Fruit fly (Drosophila melanogaster) whole organism, embryonic: ENCODE results near the gene Cdk5alpha.
A peak's percentile ranks its signal among the peaks of the same experiment; 100 is the strongest.

Experiments used
- Blimp-1 ChIP-seq: fragments of 200-800 bp; sonication (Bioruptor generic); optimal IDR thresholded peaks from 3 replicates; lab custom pipeline; 2018; ENCODE audit warnings: missing biosample characterization, missing genetic modification characterization, mild to moderate bottlenecking, moderate library complexity, missing genetic modification reagents
- Bteb2 ChIP-seq: fragments of 200-800 bp; sonication (Bioruptor generic); optimal IDR thresholded peaks from 2 replicates; lab custom pipeline; 2016; ENCODE audit warnings: missing biosample characterization, missing genetic modification characterization
- CG10431 ChIP-seq: fragments of 200-800 bp; sonication (Bioruptor generic); optimal IDR thresholded peaks from 3 replicates; lab custom pipeline; 2018; ENCODE audit warnings: missing biosample characterization, mild to moderate bottlenecking, missing genetic modification characterization
- CG10654 ChIP-seq: fragments of 200-800 bp; sonication (Bioruptor generic); optimal IDR thresholded peaks from 2 replicates; lab custom pipeline; 2016; ENCODE audit warnings: missing biosample characterization, missing genetic modification characterization
- CG12659 ChIP-seq: fragments of 200-800 bp; sonication (Bioruptor generic); optimal IDR thresholded peaks from 3 replicates; lab custom pipeline; 2017; ENCODE audit warnings: mild to moderate bottlenecking, missing biosample characterization, missing genetic modification reagents, missing genetic modification characterization
- CG13287 ChIP-seq: fragments of 200-800 bp; sonication (Bioruptor generic); IDR thresholded peaks from 2 replicates; pipeline ENCODE4 v1.3.6; 2022; ENCODE audit warnings: missing biosample characterization, missing genetic modification characterization; ENCODE audit not compliant: partially characterized antibody
- CG14860 ChIP-seq: fragments of 200-800 bp; sonication (Bioruptor generic); IDR thresholded peaks from 3 replicates; pipeline ENCODE4 v1.3.6; 2022; ENCODE audit warnings: missing biosample characterization, missing genetic modification characterization; ENCODE audit not compliant: partially characterized antibody
- CG15073 ChIP-seq: fragments of 200-800 bp; sonication (Bioruptor generic); optimal IDR thresholded peaks from 2 replicates; lab custom pipeline; 2016; ENCODE audit warnings: missing biosample characterization, missing genetic modification characterization
- CG15479 ChIP-seq: fragments of 200-800 bp; sonication (Bioruptor generic); optimal IDR thresholded peaks from 3 replicates; lab custom pipeline; 2019; ENCODE audit warnings: missing biosample characterization, mild to moderate bottlenecking, missing genetic modification characterization, moderate library complexity
- CG1602 ChIP-seq: fragments of 200-800 bp; sonication (Bioruptor generic); optimal IDR thresholded peaks from 3 replicates; lab custom pipeline; 2016; ENCODE audit warnings: missing biosample characterization, missing genetic modification characterization
- CG1603 ChIP-seq: fragments of 200-800 bp; sonication (Bioruptor generic); optimal IDR thresholded peaks from 2 replicates; lab custom pipeline; 2019; ENCODE audit warnings: missing biosample characterization, mild to moderate bottlenecking, missing genetic modification characterization, moderate library complexity
- CG16813 ChIP-seq: fragments of 200-800 bp; sonication (Bioruptor generic); IDR thresholded peaks from 3 replicates; pipeline ENCODE4 v1.3.6; 2022; ENCODE audit warnings: missing biosample characterization, missing genetic modification characterization; ENCODE audit not compliant: partially characterized antibody
- CG17186 ChIP-seq: fragments of 200-800 bp; sonication (Bioruptor generic); optimal IDR thresholded peaks from 3 replicates; lab custom pipeline; 2017; ENCODE audit warnings: missing biosample characterization, missing genetic modification reagents, missing genetic modification characterization
- CG17568 ChIP-seq: fragments of 200-800 bp; sonication (Bioruptor generic); optimal IDR thresholded peaks from 2 replicates; lab custom pipeline; 2018; ENCODE audit warnings: missing biosample characterization, mild to moderate bottlenecking, missing genetic modification characterization, moderate library complexity
- CG17802 ChIP-seq: fragments of 200-800 bp; sonication (Bioruptor generic); optimal IDR thresholded peaks from 2 replicates; lab custom pipeline; 2018; ENCODE audit warnings: missing biosample characterization, mild to moderate bottlenecking, missing genetic modification characterization, moderate library complexity
- CG17912 ChIP-seq: fragments of 200-800 bp; sonication (Bioruptor generic); optimal IDR thresholded peaks from 2 replicates; lab custom pipeline; 2018; ENCODE audit warnings: missing biosample characterization, mild to moderate bottlenecking, missing genetic modification characterization
- CG30431 ChIP-seq: fragments of 200-800 bp; sonication (Bioruptor generic); optimal IDR thresholded peaks from 2 replicates; lab custom pipeline; 2017; ENCODE audit warnings: missing biosample characterization, missing genetic modification characterization
- CG32772 ChIP-seq: fragments of 200-800 bp; sonication (Bioruptor generic); IDR thresholded peaks from 2 replicates; pipeline ENCODE4 v1.3.6; 2022; ENCODE audit warnings: missing biosample characterization, missing genetic modification characterization
- CG34224 ChIP-seq: fragments of 200-800 bp; sonication (Bioruptor generic); IDR thresholded peaks from 3 replicates; pipeline ENCODE4 v1.3.6; 2022; ENCODE audit warnings: missing biosample characterization, missing genetic modification characterization; ENCODE audit not compliant: partially characterized antibody
- CG43689 ChIP-seq: fragments of 200-800 bp; sonication (Bioruptor generic); IDR thresholded peaks from 2 replicates; pipeline ENCODE4 v1.3.6; 2022; ENCODE audit warnings: missing biosample characterization, missing genetic modification characterization
- CG4617 ChIP-seq: fragments of 200-800 bp; sonication (Bioruptor generic); optimal IDR thresholded peaks from 3 replicates; lab custom pipeline; 2016; ENCODE audit warnings: missing biosample characterization, missing genetic modification characterization, borderline replicate concordance
- CG7357 ChIP-seq: fragments of 200-800 bp; sonication (Bioruptor generic); IDR thresholded peaks from 3 replicates; pipeline ENCODE4 v1.3.6; 2022; ENCODE audit warnings: missing biosample characterization, missing genetic modification characterization
- CG7786 ChIP-seq: fragments of 200-800 bp; sonication (Bioruptor generic); optimal IDR thresholded peaks from 2 replicates; lab custom pipeline; 2016; ENCODE audit warnings: missing biosample characterization, missing genetic modification characterization
- CG8924 ChIP-seq: fragments of 200-800 bp; optimal IDR thresholded peaks from 3 replicates; lab custom pipeline; 2019; ENCODE audit warnings: missing biosample characterization, mild to moderate bottlenecking, missing genetic modification characterization, moderate library complexity
- Doc3 ChIP-seq: fragments of 200-800 bp; sonication (Bioruptor generic); IDR thresholded peaks from 3 replicates; pipeline ENCODE4 v1.3.6; 2022; ENCODE audit warnings: missing biosample characterization, missing genetic modification characterization; ENCODE audit not compliant: partially characterized antibody
- MBD-R2 ChIP-seq: fragments of 200-800 bp; sonication (Bioruptor generic); IDR thresholded peaks from 2 replicates; pipeline ENCODE4 v1.3.6; 2022; ENCODE audit warnings: missing biosample characterization, missing genetic modification characterization
- Nf-YA ChIP-seq: fragments of 200-800 bp; sonication (Bioruptor generic); IDR thresholded peaks from 2 replicates; pipeline ENCODE4 v1.3.6; 2022; ENCODE audit warnings: missing biosample characterization, missing genetic modification characterization
- NfI ChIP-seq: fragments of 200-800 bp; sonication (Bioruptor generic); optimal IDR thresholded peaks from 3 replicates; lab custom pipeline; 2018; ENCODE audit warnings: missing biosample characterization, mild to moderate bottlenecking, missing genetic modification characterization, moderate library complexity
- Opbp ChIP-seq: fragments of 200-800 bp; sonication (Bioruptor generic); IDR thresholded peaks from 3 replicates; pipeline ENCODE4 v1.3.6; 2022; ENCODE audit warnings: missing biosample characterization, missing genetic modification characterization; ENCODE audit not compliant: partially characterized antibody
- PHDP ChIP-seq: fragments of 200-800 bp; sonication (Bioruptor generic); optimal IDR thresholded peaks from 3 replicates; lab custom pipeline; 2018; ENCODE audit warnings: missing biosample characterization, mild to moderate bottlenecking, missing genetic modification characterization, moderate library complexity
- Six4 ChIP-seq: fragments of 200-800 bp; sonication (Bioruptor generic); optimal IDR thresholded peaks from 2 replicates; lab custom pipeline; 2016; ENCODE audit warnings: missing biosample characterization, missing genetic modification characterization
- Ssrp ChIP-seq: fragments of 200-800 bp; sonication (Bioruptor generic); optimal IDR thresholded peaks from 2 replicates; lab custom pipeline; 2018; ENCODE audit warnings: missing biosample characterization, mild to moderate bottlenecking, missing genetic modification characterization, moderate library complexity
- Xbp1 ChIP-seq: fragments of 200-800 bp; sonication (Bioruptor generic); optimal IDR thresholded peaks from 3 replicates; lab custom pipeline; 2016; ENCODE audit warnings: missing biosample characterization, mild to moderate bottlenecking, missing genetic modification characterization
- ara ChIP-seq: fragments of 200-800 bp; sonication (Bioruptor generic); IDR thresholded peaks from 2 replicates; pipeline ENCODE4 v1.3.6; 2022; ENCODE audit warnings: missing biosample characterization, missing genetic modification characterization
- br ChIP-seq: fragments of >200 bp; optimal IDR thresholded peaks from 2 replicates; lab custom pipeline; 2017
- cg ChIP-seq: fragments of 200-800 bp; sonication (Bioruptor generic); optimal IDR thresholded peaks from 3 replicates; lab custom pipeline; 2019; ENCODE audit warnings: missing biosample characterization, mild to moderate bottlenecking, missing genetic modification characterization, moderate library complexity
- chm ChIP-seq: fragments of 200-800 bp; sonication (Bioruptor generic); IDR thresholded peaks from 2 replicates; pipeline ENCODE4 v1.3.6; 2022; ENCODE audit warnings: missing biosample characterization, missing genetic modification characterization
- inv ChIP-seq: fragments of 200-800 bp; sonication (Bioruptor generic); IDR thresholded peaks from 2 replicates; pipeline ENCODE4 v1.3.6; 2022; ENCODE audit warnings: missing biosample characterization, missing genetic modification characterization; ENCODE audit not compliant: partially characterized antibody
- knrl ChIP-seq: fragments of 200-800 bp; sonication (Bioruptor generic); IDR thresholded peaks from 3 replicates; pipeline ENCODE4 v1.3.6; 2022; ENCODE audit warnings: missing biosample characterization, missing genetic modification characterization; ENCODE audit not compliant: partially characterized antibody
- pan ChIP-seq, 4 experiments: fragments of >200 bp in 3 of 4; fragments of 200-800 bp in 1 of 4; sonication (Bioruptor generic) in 1 of 4; optimal IDR thresholded peaks in 3 of 4; IDR thresholded peaks in 1 of 4; 2 replicates each; pipeline versions ENCODE4 v1.3.6 to Lab custom; 2017 to 2022; ENCODE audit warnings: missing biosample characterization in 2 of 4, missing genetic modification characterization in 2 of 4, mixed read lengths in 1 of 4
- pb ChIP-seq: fragments of 200-800 bp; sonication (Bioruptor generic); optimal IDR thresholded peaks from 3 replicates; lab custom pipeline; 2016; ENCODE audit warnings: missing biosample characterization, missing genetic modification characterization
- row ChIP-seq: fragments of 200-800 bp; sonication (Bioruptor generic); IDR thresholded peaks from 3 replicates; pipeline ENCODE4 v1.3.6; 2022; ENCODE audit warnings: missing biosample characterization, missing genetic modification characterization
- sd ChIP-seq: fragments of 200-800 bp; sonication (Bioruptor generic); optimal IDR thresholded peaks from 3 replicates; lab custom pipeline; 2018; ENCODE audit warnings: missing biosample characterization, mild to moderate bottlenecking, missing genetic modification characterization, moderate library complexity
- sim ChIP-seq: fragments of 200-800 bp; sonication (Bioruptor generic); IDR thresholded peaks from 2 replicates; pipeline ENCODE4 v1.3.6; 2022; ENCODE audit warnings: missing biosample characterization, missing genetic modification characterization
- sisA ChIP-seq: fragments of 200-800 bp; sonication (Bioruptor generic); IDR thresholded peaks from 2 replicates; pipeline ENCODE4 v1.3.6; 2022; ENCODE audit warnings: missing biosample characterization, missing genetic modification characterization
- sr ChIP-seq: fragments of 200-800 bp; sonication (Bioruptor generic); IDR thresholded peaks from 3 replicates; pipeline ENCODE4 v1.3.6; 2022; ENCODE audit warnings: missing biosample characterization, missing genetic modification characterization
- tna ChIP-seq: fragments of 200-800 bp; sonication (Bioruptor generic); IDR thresholded peaks from 2 replicates; pipeline ENCODE4 v1.3.6; 2022; ENCODE audit warnings: missing biosample characterization, missing genetic modification characterization; ENCODE audit not compliant: partially characterized antibody
- unc-4 ChIP-seq: fragments of 200-800 bp; sonication (Bioruptor generic); IDR thresholded peaks from 2 replicates; pipeline ENCODE4 v1.3.6; 2022; ENCODE audit warnings: missing biosample characterization, missing genetic modification characterization; ENCODE audit not compliant: partially characterized antibody
- unpg ChIP-seq: fragments of 200-800 bp; sonication (Bioruptor generic); optimal IDR thresholded peaks from 3 replicates; lab custom pipeline; 2018; ENCODE audit warnings: missing biosample characterization, mild to moderate bottlenecking, missing genetic modification characterization, moderate library complexity
- zfh2 ChIP-seq: fragments of 200-800 bp; sonication (Bioruptor generic); optimal IDR thresholded peaks from 2 replicates; lab custom pipeline; 2016; ENCODE audit warnings: missing biosample characterization, missing genetic modification characterization

The Cdk5alpha gene

dm6 chr2L:10277362-10277761 lies 33.4 kb downstream of the Cdk5alpha start (continued):
- TF ChIP-seq CG4617 (GFP tag; lab: Kevin White, UChicago) (peak; percentile 43), CG13287 (GFP tag; lab: Robert Waterston, UW) (peak; percentile 85), row (GFP tag; lab: Robert Waterston, UW) (peak; percentile 84), CG17912 (GFP tag; lab: Kevin White, UChicago) (no peak), CG34224 (peak; percentile 86), CG15479 (GFP tag; lab: Kevin White, UChicago) (no peak), Ssrp (no peak), CG12659 (GFP tag; lab: Kevin White, UChicago) (peak; percentile 70), unc-4 (GFP tag; lab: Robert Waterston, UW) (peak; percentile 75), CG16813 (GFP tag; lab: Robert Waterston, UW) (peak; percentile 90), Doc3 (GFP tag; lab: Robert Waterston, UW) (peak; percentile 68), inv (GFP tag; lab: Robert Waterston, UW) (peak; percentile 93), PHDP (tag; lab: Kevin White, UChicago) (no peak), zfh2 (GFP tag; lab: Kevin White, UChicago) (no peak), Blimp-1 (GFP tag; lab: Kevin White, UChicago) (no peak), sr (no peak), CG14860 (peak; percentile 85), CG7357 (GFP tag; lab: Robert Waterston, UW) (peak; percentile 93), CG15073 (GFP tag; lab: Kevin White, UChicago) (no peak), pan (optimal IDR thresholded peaks at IDR 0.05; lab: Kevin White, UChicago) (no peak), pan (GFP tag; optimal IDR thresholded peaks at IDR 0.05 in 1 of 2, IDR thresholded peaks at IDR 0.05 in 1 of 2) (no peak), Opbp (GFP tag; lab: Robert Waterston, UW) (peak; percentile 96), CG10431 (GFP tag; lab: Kevin White, UChicago) (no peak), Six4 (GFP tag; lab: Kevin White, UChicago) (no peak), CG32772 (GFP tag; lab: Robert Waterston, UW) (no peak), sim (no peak), MBD-R2 (peak; percentile 37; the same call in 1 of the 2 replicates), Nf-YA (GFP tag; lab: Robert Waterston, UW) (no peak), chm (GFP tag; lab: Robert Waterston, UW) (no peak), sisA (no peak), CG17568 (GFP tag; lab: Kevin White, UChicago) (no peak), CG30431 (GFP tag; lab: Kevin White, UChicago) (no peak), cg (GFP tag; lab: Kevin White, UChicago) (no peak), pb (no peak), unpg (GFP tag; lab: Kevin White, UChicago) (no peak), CG8924 (tag; lab: Kevin White, UChicago) (peak; percentile 63), CG17186 (no peak), tna (GFP tag; lab: Robert Waterston, UW) (peak; percentile 89), CG7786 (GFP tag; lab: Kevin White, UChicago) (no peak), Bteb2 (GFP tag; lab: Kevin White, UChicago) (no peak), ara (GFP tag; lab: Robert Waterston, UW) (no peak), NfI (no peak), br (lab: Kevin White, UChicago) (no peak), CG43689 (GFP tag; lab: Robert Waterston, UW) (no peak), CG1602 (GFP tag; lab: Kevin White, UChicago) (no peak), sd (tag; lab: Kevin White, UChicago) (no peak), Xbp1 (GFP tag; lab: Kevin White, UChicago) (no peak), knrl (GFP tag; lab: Robert Waterston, UW) (peak; percentile 92), CG10654 (GFP tag; lab: Kevin White, UChicago) (no peak), CG1603 (tag; lab: Kevin White, UChicago) (peak; percentile 90), CG17802 (peak; percentile 59)
